Worm (Caenorhabditis elegans) whole organism, young adult: ENCODE measurements around the gene ZC250.2.

Source experiments
- ceh-58 ChIP-seq: fragments of 200-800 bp; sonication (Bioruptor generic); IDR thresholded peaks from 2 replicates; pipeline ENCODE4 v1.3.6; 2022; ENCODE audit warnings: missing genetic modification characterization, missing compliant biosample characterization
- pbrm-1 ChIP-seq: fragments of 200-800 bp; sonication (Bioruptor generic); IDR thresholded peaks from 2 replicates; pipeline ENCODE4 v1.3.6; 2022; ENCODE audit warnings: missing genetic modification reagents, missing genetic modification characterization, missing compliant biosample characterization
- sea-2 ChIP-seq: fragments of 200-800 bp; sonication (Bioruptor generic); IDR thresholded peaks from 2 replicates; pipeline ENCODE4 v1.3.6; 2022; ENCODE audit warnings: missing genetic modification characterization, missing compliant biosample characterization

- TF ChIP-seq pbrm-1 (GFP tag; lab: Robert Waterston, UW): no peak
- no peak for TF ChIP-seq sea-2 (GFP tag; lab: Robert Waterston, UW)
- TF ChIP-seq ceh-58: no peak
Observed at ce11 chrV:5756193-5756592, 35.9 kb upstream of the ZC250.2 start, which contains the start of gene C53A3.3.
